Fruit fly (Drosophila melanogaster): ENCODE data around the gene CG13907.

DNA sequence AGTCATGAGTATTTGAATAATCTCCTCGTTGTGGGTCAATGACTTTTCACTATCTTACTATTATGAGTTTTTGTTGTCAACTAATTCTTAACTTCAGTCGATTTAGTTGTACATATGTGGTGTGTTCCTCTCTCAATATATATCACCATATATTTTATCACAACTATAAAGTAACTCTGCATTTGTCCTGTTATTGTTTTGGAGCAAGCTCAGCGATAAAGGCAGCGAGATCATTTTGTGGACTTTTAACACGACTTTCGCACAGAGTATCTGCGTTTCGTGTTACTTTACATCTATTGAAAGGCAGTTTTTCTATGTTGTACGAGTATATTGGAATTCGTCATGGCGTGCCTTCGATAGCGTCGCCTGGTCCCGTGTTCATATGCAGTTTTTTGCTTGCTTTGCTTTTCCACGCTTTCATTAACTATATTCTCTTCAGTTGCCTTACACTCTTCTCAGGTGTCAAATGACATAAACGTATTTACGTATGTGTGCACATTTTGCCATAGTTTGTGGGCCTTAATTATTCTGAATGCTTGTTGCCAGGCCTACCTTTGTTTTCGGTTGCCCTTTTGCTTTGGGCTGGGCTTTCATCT, 6.3 kb downstream of the CG13907 start:
- TF ChIP-seq CG8478 (optimal IDR thresholded peaks at IDR 0.05), result no peak
- TF ChIP-seq CTCF (optimal IDR thresholded peaks at IDR 0.05), result no peak

All from S2 (cell line).